Worm (Caenorhabditis elegans): ENCODE measurements around the gene nft-1.

- TF ChIP-seq aly-2 (tag; optimal IDR thresholded peaks at IDR 0.05) (no peak), unc-62 (GFP tag; optimal IDR thresholded peaks at IDR 0.05) (no peak), snpc-4 (tag; optimal IDR thresholded peaks at IDR 0.05) (no peak), fos-1 (tag; optimal IDR thresholded peaks at IDR 0.05) (peak; percentile 18), nhr-237 (tag; optimal IDR thresholded peaks at IDR 0.05) (no peak)
These were observed 44.9 kb upstream of the nft-1 start, which contains the start of gene Y56A3A.6 for ce11 chrIII:11878751-11879150.
